Worm (Caenorhabditis elegans): ENCODE measurements around the gene lips-9.

Gene lips-9

DNA sequence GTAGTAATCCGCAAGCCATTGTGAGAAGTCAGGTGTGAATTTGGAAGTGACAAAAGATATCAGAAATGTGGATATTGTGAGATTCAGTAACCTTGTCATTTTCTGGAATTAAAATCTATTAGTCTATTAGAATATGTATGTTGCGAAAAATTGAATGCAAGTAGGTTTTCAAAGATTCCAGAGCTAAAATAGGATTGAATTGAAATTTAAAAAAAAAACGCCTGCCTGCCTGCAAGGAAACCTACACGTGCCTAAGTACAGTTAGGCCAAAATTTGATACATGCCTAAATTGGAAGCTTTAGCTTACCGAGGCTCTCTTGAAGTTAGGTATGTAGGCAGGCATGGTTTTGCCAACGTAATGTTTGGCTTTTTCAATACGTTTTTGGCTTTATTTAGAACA is at the start of gene lips-9:
lips-9 (minus strand) TSS at position 101 of the 400 bp plus-strand sequence.
- TF ChIP-seq nhr-21 (tag; optimal IDR thresholded peaks at IDR 0.05) (no peak), sma-9 (GFP tag; optimal IDR thresholded peaks at IDR 0.05) (no peak), sma-9 (tag; optimal IDR thresholded peaks at IDR 0.05) (no peak), snpc-4 (tag; optimal IDR thresholded peaks at IDR 0.05) (no peak), mbf-1 (tag; optimal IDR thresholded peaks at IDR 0.05) (no peak), mab-5 (tag; optimal IDR thresholded peaks at IDR 0.05) (no peak), C34F6.9 (tag; optimal IDR thresholded peaks at IDR 0.05) (no peak), lin-39 (tag; optimal IDR thresholded peaks at IDR 0.05) (no peak), dmd-4 (tag; optimal IDR thresholded peaks at IDR 0.05) (no peak), sma-3 (GFP tag; optimal IDR thresholded peaks at IDR 0.05) (no peak), nhr-12 (tag; optimal IDR thresholded peaks at IDR 0.05) (no peak), peb-1 (tag; optimal IDR thresholded peaks at IDR 0.05) (no peak), aly-2 (tag; optimal IDR thresholded peaks at IDR 0.05) (no peak), zag-1 (tag; optimal IDR thresholded peaks at IDR 0.05) (no peak), nhr-6 (tag; optimal IDR thresholded peaks at IDR 0.05) (no peak), ceh-16 (tag; optimal IDR thresholded peaks at IDR 0.05) (no peak), F13H6.1 (tag; optimal IDR thresholded peaks at IDR 0.05) (no peak), ZK546.5 (tag; optimal IDR thresholded peaks at IDR 0.05) (no peak), lin-11 (tag; optimal IDR thresholded peaks at IDR 0.05) (no peak)

DNA sequence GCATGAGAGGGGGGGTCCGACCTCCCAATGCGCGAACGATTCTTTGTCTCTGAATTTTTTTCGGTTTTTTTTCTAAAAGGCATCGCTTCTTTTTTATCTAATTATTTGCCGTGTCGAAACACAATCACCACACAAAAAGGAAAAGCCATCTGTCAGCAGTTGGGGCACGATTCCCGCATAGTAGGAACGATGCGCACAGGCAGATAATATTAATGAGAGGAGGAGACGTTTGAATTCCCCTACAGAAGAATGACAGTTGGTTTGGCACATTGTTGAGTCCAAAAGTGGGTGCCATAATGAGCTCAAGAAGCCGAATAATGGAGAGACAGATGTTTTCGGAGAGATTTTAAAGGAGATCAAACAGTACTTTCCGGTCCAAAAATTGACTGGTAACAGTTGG is 49.5 kb upstream of the lips-9 start:
- TF ChIP-seq sem-4 (tag; optimal IDR thresholded peaks at IDR 0.05): no peak
- TF ChIP-seq ceh-16 (tag; optimal IDR thresholded peaks at IDR 0.05): no peak
- no peak for TF ChIP-seq R02D3.7 (tag; optimal IDR thresholded peaks at IDR 0.05)
- no peak for TF ChIP-seq ZK546.5 (tag; optimal IDR thresholded peaks at IDR 0.05)
- TF ChIP-seq aly-2 (tag; optimal IDR thresholded peaks at IDR 0.05): no peak
- TF ChIP-seq peb-1 (tag; optimal IDR thresholded peaks at IDR 0.05): no peak
- TF ChIP-seq ceh-82 (tag; optimal IDR thresholded peaks at IDR 0.05): no peak

DNA sequence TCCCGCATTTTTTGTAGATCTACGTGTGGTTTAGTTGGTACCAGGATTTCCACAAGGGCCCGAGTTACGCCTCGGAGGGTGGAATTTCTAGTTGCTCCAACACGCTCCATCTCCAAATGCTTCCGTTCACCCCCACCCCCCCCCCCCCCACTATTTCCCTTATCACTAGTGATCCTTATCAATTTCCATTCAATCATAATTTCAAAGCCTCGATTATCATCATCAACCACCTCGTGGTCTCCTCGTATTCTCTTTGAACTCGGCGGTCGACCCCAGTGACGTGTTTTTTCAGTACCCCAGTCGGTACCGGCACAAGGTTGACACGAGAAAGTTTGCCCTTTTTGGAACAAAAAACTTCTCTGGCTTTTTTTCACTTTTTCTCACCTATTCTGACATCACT is 47.7 kb upstream of the lips-9 start:
- TF ChIP-seq ceh-16 (tag; optimal IDR thresholded peaks at IDR 0.05): no peak
- peak; percentile 10 for TF ChIP-seq fos-1 (tag; optimal IDR thresholded peaks at IDR 0.05)
- no peak for TF ChIP-seq ama-1 (optimal IDR thresholded peaks at IDR 0.05)

DNA sequence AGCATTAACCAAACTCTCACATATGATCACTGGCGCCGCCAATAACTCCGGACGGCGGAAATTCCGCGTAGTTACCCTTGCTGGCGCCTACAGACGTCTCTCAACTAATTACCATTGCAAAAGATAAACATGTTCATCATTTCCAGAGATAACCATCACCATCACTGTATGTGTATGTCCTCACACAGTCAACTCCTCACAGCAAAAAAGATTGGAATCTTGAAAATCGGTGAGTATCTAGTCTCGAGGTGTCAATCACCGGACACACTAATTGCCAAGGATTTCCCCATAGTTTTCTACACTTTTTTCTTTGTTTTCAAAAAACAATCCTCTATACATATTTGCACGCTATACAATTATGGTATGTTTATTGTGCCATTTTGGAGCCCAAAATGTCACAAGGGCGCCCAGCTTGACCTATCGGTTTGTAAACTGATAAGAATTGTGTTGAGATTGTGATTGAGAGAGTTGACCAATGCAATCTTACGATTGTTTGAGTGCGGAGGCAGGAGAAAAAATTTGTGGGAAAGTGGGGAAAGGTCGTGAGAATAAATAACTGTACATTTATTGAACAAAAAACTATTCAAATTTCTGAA is 46.9 kb upstream of the lips-9 start:
- TF ChIP-seq egl-27 (tag; optimal IDR thresholded peaks at IDR 0.05) (peak; percentile 22), gmeb-1 (tag; optimal IDR thresholded peaks at IDR 0.05) (peak; percentile 18), ztf-4 (tag; optimal IDR thresholded peaks at IDR 0.05) (no peak), lsy-2 (tag; optimal IDR thresholded peaks at IDR 0.05) (no peak), sma-9 (GFP tag; optimal IDR thresholded peaks at IDR 0.05) (peak; percentile 5), sma-9 (tag; optimal IDR thresholded peaks at IDR 0.05) (no peak), ceh-16 (tag; optimal IDR thresholded peaks at IDR 0.05) (peak; percentile 92), elt-1 (tag; optimal IDR thresholded peaks at IDR 0.05) (peak; percentile 71)

DNA sequence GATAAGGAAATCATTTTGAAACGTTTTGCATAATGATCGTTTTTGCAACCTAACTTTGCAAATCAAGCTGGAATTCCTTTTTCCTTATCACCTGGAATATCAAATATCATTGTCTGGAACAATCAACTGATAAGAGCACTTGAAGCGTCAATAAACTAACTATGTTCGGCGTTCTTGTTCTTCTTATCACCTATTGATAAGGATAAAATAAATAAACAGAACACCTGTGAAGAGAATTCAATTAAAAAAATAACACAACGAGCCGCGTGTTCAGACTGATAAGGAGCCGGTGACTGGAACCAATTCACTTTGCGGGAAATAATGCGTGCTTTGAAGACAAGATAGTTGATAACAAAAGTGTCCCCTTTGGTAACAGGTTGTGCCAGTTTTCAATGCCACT is 45.1 kb upstream of the lips-9 start, which contains the start of gene cyd-1:
cyd-1 (plus strand) TSS at position 380 of the 400 bp plus-strand sequence.
- TF ChIP-seq ceh-16 (tag; optimal IDR thresholded peaks at IDR 0.05): no peak
- TF ChIP-seq gmeb-1 (tag; optimal IDR thresholded peaks at IDR 0.05): no peak
- TF ChIP-seq ZK546.5 (tag; optimal IDR thresholded peaks at IDR 0.05): no peak
- TF ChIP-seq ceh-82 (tag; optimal IDR thresholded peaks at IDR 0.05): no peak
- no peak for TF ChIP-seq mdl-1 (tag; optimal IDR thresholded peaks at IDR 0.05)
- TF ChIP-seq lin-13 (GFP tag; optimal IDR thresholded peaks at IDR 0.05): no peak
- TF ChIP-seq sma-9 (GFP tag; optimal IDR thresholded peaks at IDR 0.05): peak; percentile 57
- no peak for TF ChIP-seq sma-9 (tag; optimal IDR thresholded peaks at IDR 0.05)
- no peak for TF ChIP-seq ztf-4 (tag; optimal IDR thresholded peaks at IDR 0.05)
- no peak for TF ChIP-seq skn-1 (tag; optimal IDR thresholded peaks at IDR 0.05)
- TF ChIP-seq lsy-2 (tag; optimal IDR thresholded peaks at IDR 0.05): no peak
- no peak for TF ChIP-seq R02D3.7 (tag; optimal IDR thresholded peaks at IDR 0.05)
- peak; percentile 9 for TF ChIP-seq sma-3 (GFP tag; optimal IDR thresholded peaks at IDR 0.05)
- TF ChIP-seq elt-3 (tag; optimal IDR thresholded peaks at IDR 0.05): no peak
- no peak for TF ChIP-seq nhr-129 (tag; optimal IDR thresholded peaks at IDR 0.05)
- no peak for TF ChIP-seq aly-2 (tag; optimal IDR thresholded peaks at IDR 0.05)
- TF ChIP-seq ztf-11 (tag; optimal IDR thresholded peaks at IDR 0.05): no peak
- no peak for TF ChIP-seq dmd-4 (tag; optimal IDR thresholded peaks at IDR 0.05)
- TF ChIP-seq mbf-1 (tag; optimal IDR thresholded peaks at IDR 0.05): no peak
- TF ChIP-seq zag-1 (tag; optimal IDR thresholded peaks at IDR 0.05): no peak
- peak; percentile 69 for TF ChIP-seq fos-1 (tag; optimal IDR thresholded peaks at IDR 0.05)
- TF ChIP-seq crh-2 (tag; optimal IDR thresholded peaks at IDR 0.05): peak; percentile 54
- no peak for TF ChIP-seq snpc-4 (tag; optimal IDR thresholded peaks at IDR 0.05)
- no peak for TF ChIP-seq nhr-12 (tag; optimal IDR thresholded peaks at IDR 0.05)
- no peak for TF ChIP-seq ama-1 (optimal IDR thresholded peaks at IDR 0.05)
- TF ChIP-seq unc-55 (GFP tag; optimal IDR thresholded peaks at IDR 0.05): no peak
- no peak for TF ChIP-seq Y55F3AM.14 (GFP tag; optimal IDR thresholded peaks at IDR 0.05)
- no peak for TF ChIP-seq C34F6.9 (tag; optimal IDR thresholded peaks at IDR 0.05)
- peak; percentile 41 for TF ChIP-seq F13H6.1 (tag; optimal IDR thresholded peaks at IDR 0.05)
- TF ChIP-seq lin-11 (tag; optimal IDR thresholded peaks at IDR 0.05): no peak
- no peak for TF ChIP-seq nhr-23 (tag; optimal IDR thresholded peaks at IDR 0.05)

Measured in whole organism, L2 larva.